Fruit fly (Drosophila melanogaster) whole organism, embryonic: Measurements from ENCODE around the gene CG14000.

Experiments
- Atf6 ChIP-seq: fragments of 200-800 bp; sonication (Bioruptor generic); IDR thresholded peaks from 2 replicates; pipeline ENCODE4 v1.3.6; 2022; ENCODE audit warnings: missing biosample characterization, missing genetic modification characterization
- Bteb2 ChIP-seq: fragments of 200-800 bp; sonication (Bioruptor generic); optimal IDR thresholded peaks from 2 replicates; lab custom pipeline; 2016; ENCODE audit warnings: missing biosample characterization, missing genetic modification characterization
- CG1024 ChIP-seq: fragments of 200-800 bp; sonication (Bioruptor generic); IDR thresholded peaks from 2 replicates; pipeline ENCODE4 v1.3.6; 2022; ENCODE audit warnings: missing biosample characterization, missing genetic modification characterization
- CG10959 ChIP-seq: fragments of 200-800 bp; sonication (Bioruptor generic); IDR thresholded peaks from 2 replicates; pipeline ENCODE4 v1.3.6; 2022; ENCODE audit warnings: missing biosample characterization, missing genetic modification characterization
- CG12236 ChIP-seq: fragments of 200-800 bp; sonication (Bioruptor generic); optimal IDR thresholded peaks from 2 replicates; lab custom pipeline; 2016; ENCODE audit warnings: missing biosample characterization, missing genetic modification characterization
- CG13123 ChIP-seq: fragments of 200-800 bp; sonication (Bioruptor generic); optimal IDR thresholded peaks from 2 replicates; lab custom pipeline; 2016; ENCODE audit warnings: missing biosample characterization, missing genetic modification characterization
- CG13424 ChIP-seq: fragments of 200-800 bp; sonication (Bioruptor generic); optimal IDR thresholded peaks from 2 replicates; lab custom pipeline; 2019; ENCODE audit warnings: missing biosample characterization, mild to moderate bottlenecking, missing genetic modification characterization, moderate library complexity
- CG14050 ChIP-seq: fragments of 200-800 bp; sonication (Bioruptor generic); IDR thresholded peaks from 3 replicates; pipeline ENCODE4 v1.3.6; 2022; ENCODE audit warnings: missing biosample characterization, missing genetic modification characterization
- CG17385 ChIP-seq: fragments of 200-800 bp; sonication (Bioruptor generic); optimal IDR thresholded peaks from 3 replicates; lab custom pipeline; 2018; ENCODE audit warnings: missing biosample characterization, mild to moderate bottlenecking, missing genetic modification characterization
- CG2712 ChIP-seq: fragments of 200-800 bp; optimal IDR thresholded peaks from 3 replicates; lab custom pipeline; 2019; ENCODE audit warnings: missing biosample characterization, mild to moderate bottlenecking, missing genetic modification characterization, moderate library complexity
- CG2889 ChIP-seq: fragments of 200-800 bp; sonication (Bioruptor generic); IDR thresholded peaks from 3 replicates; pipeline ENCODE4 v1.3.6; 2022; ENCODE audit warnings: missing biosample characterization, missing genetic modification characterization
- CG30020 ChIP-seq: fragments of 200-800 bp; optimal IDR thresholded peaks from 2 replicates; lab custom pipeline; 2019; ENCODE audit warnings: missing biosample characterization, mild to moderate bottlenecking, missing genetic modification characterization, moderate library complexity
- CG3065 ChIP-seq: fragments of 200-800 bp; sonication (Bioruptor generic); optimal IDR thresholded peaks from 2 replicates; lab custom pipeline; 2016; ENCODE audit warnings: missing biosample characterization, missing genetic modification characterization
- CG31224 ChIP-seq: fragments of 200-800 bp; sonication (Bioruptor generic); IDR thresholded peaks from 2 replicates; pipeline ENCODE4 v1.3.6; 2022; ENCODE audit warnings: missing biosample characterization, missing genetic modification characterization
- CG32532 ChIP-seq: fragments of 200-800 bp; sonication (Bioruptor generic); IDR thresholded peaks from 2 replicates; pipeline ENCODE4 v1.3.6; 2022; ENCODE audit warnings: missing biosample characterization, missing genetic modification characterization
- CG7372 ChIP-seq: fragments of 200-800 bp; sonication (Bioruptor generic); IDR thresholded peaks from 2 replicates; pipeline ENCODE4 v1.3.6; 2022; ENCODE audit warnings: missing biosample characterization, missing genetic modification characterization
- CG7786 ChIP-seq: fragments of 200-800 bp; sonication (Bioruptor generic); optimal IDR thresholded peaks from 2 replicates; lab custom pipeline; 2016; ENCODE audit warnings: missing biosample characterization, missing genetic modification characterization
- CG7987 ChIP-seq: fragments of 200-800 bp; sonication (Bioruptor generic); optimal IDR thresholded peaks from 2 replicates; lab custom pipeline; 2018; ENCODE audit warnings: missing biosample characterization, mild to moderate bottlenecking, missing genetic modification characterization, moderate library complexity
- CG8765 ChIP-seq: fragments of 200-800 bp; sonication (Bioruptor generic); IDR thresholded peaks from 2 replicates; pipeline ENCODE4 v1.3.6; 2022; ENCODE audit warnings: missing biosample characterization, missing genetic modification characterization
- CTCF ChIP-seq: fragments of 200-800 bp; sonication (Bioruptor generic); optimal IDR thresholded peaks from 2 replicates; lab custom pipeline; 2017; ENCODE audit warnings: missing biosample characterization, mild to moderate bottlenecking, missing genetic modification characterization, moderate library complexity
- Chrac-16 ChIP-seq: fragments of 200-800 bp; sonication (Bioruptor generic); optimal IDR thresholded peaks from 3 replicates; lab custom pipeline; 2016; ENCODE audit warnings: missing biosample characterization, missing genetic modification characterization
- Ets65A ChIP-seq: fragments of 200-800 bp; sonication (Bioruptor generic); peaks from one replicate; lab custom pipeline; 2016; ENCODE audit warnings: missing biosample characterization, missing genetic modification characterization
- Fer1 ChIP-seq: fragments of 200-800 bp; sonication (Bioruptor generic); optimal IDR thresholded peaks from 2 replicates; lab custom pipeline; 2017; ENCODE audit warnings: missing biosample characterization, mild to moderate bottlenecking, missing genetic modification characterization
- H15 ChIP-seq: fragments of 200-800 bp; sonication (Bioruptor generic); IDR thresholded peaks from 3 replicates; pipeline ENCODE4 v1.3.6; 2022; ENCODE audit warnings: missing biosample characterization, missing genetic modification characterization
- HLH4C ChIP-seq: fragments of 200-800 bp; sonication (Bioruptor generic); IDR thresholded peaks from 3 replicates; pipeline ENCODE4 v1.3.6; 2022; ENCODE audit warnings: missing biosample characterization, missing genetic modification characterization; ENCODE audit not compliant: partially characterized antibody
- Hand ChIP-seq: fragments of 200-800 bp; sonication (Bioruptor generic); optimal IDR thresholded peaks from 2 replicates; lab custom pipeline; 2017; ENCODE audit warnings: mild to moderate bottlenecking, missing biosample characterization, missing genetic modification reagents, missing genetic modification characterization
- Hsf ChIP-seq: fragments of 200-800 bp; sonication (Bioruptor generic); optimal IDR thresholded peaks from 3 replicates; lab custom pipeline; 2016; ENCODE audit warnings: missing biosample characterization, missing genetic modification characterization
- Lhr ChIP-seq: fragments of 200-800 bp; sonication (Bioruptor generic); optimal IDR thresholded peaks from 3 replicates; lab custom pipeline; 2017; ENCODE audit warnings: mild to moderate bottlenecking, missing biosample characterization, missing genetic modification reagents, missing genetic modification characterization
- Meics ChIP-seq: fragments of 200-800 bp; sonication (Bioruptor generic); optimal IDR thresholded peaks from 2 replicates; lab custom pipeline; 2017; ENCODE audit warnings: missing biosample characterization, mild to moderate bottlenecking, missing genetic modification characterization
- Nf-YA ChIP-seq: fragments of 200-800 bp; sonication (Bioruptor generic); IDR thresholded peaks from 2 replicates; pipeline ENCODE4 v1.3.6; 2022; ENCODE audit warnings: missing biosample characterization, missing genetic modification characterization
- Rfx ChIP-seq: fragments of 200-800 bp; sonication (Bioruptor generic); IDR thresholded peaks from 2 replicates; pipeline ENCODE4 v1.3.6; 2022; ENCODE audit warnings: missing biosample characterization, missing genetic modification characterization
- Six4 ChIP-seq: fragments of 200-800 bp; sonication (Bioruptor generic); optimal IDR thresholded peaks from 2 replicates; lab custom pipeline; 2016; ENCODE audit warnings: missing biosample characterization, missing genetic modification characterization
- Spps ChIP-seq: fragments of 200-800 bp; sonication (Bioruptor generic); optimal IDR thresholded peaks from 2 replicates; lab custom pipeline; 2018; ENCODE audit warnings: missing biosample characterization, mild to moderate bottlenecking, missing genetic modification characterization
- Sry-β ChIP-seq: fragments of 200-800 bp; sonication (Bioruptor generic); optimal IDR thresholded peaks from 2 replicates; lab custom pipeline; 2018; ENCODE audit warnings: missing biosample characterization, mild to moderate bottlenecking, missing genetic modification characterization, moderate library complexity
- Vsx1 ChIP-seq: fragments of 200-800 bp; sonication (Bioruptor generic); optimal IDR thresholded peaks from 2 replicates; lab custom pipeline; 2017; ENCODE audit warnings: missing biosample characterization, mild to moderate bottlenecking, missing genetic modification characterization, missing genetic modification reagents
- az2 ChIP-seq: fragments of 200-800 bp; sonication (Bioruptor generic); optimal IDR thresholded peaks from 3 replicates; lab custom pipeline; 2016; ENCODE audit warnings: missing biosample characterization, missing genetic modification characterization
- bowl ChIP-seq: fragments of 200-800 bp; sonication (Bioruptor generic); IDR thresholded peaks from 2 replicates; pipeline ENCODE4 v1.3.6; 2022; ENCODE audit warnings: missing biosample characterization, missing genetic modification characterization
- cg ChIP-seq: fragments of 200-800 bp; sonication (Bioruptor generic); optimal IDR thresholded peaks from 3 replicates; lab custom pipeline; 2019; ENCODE audit warnings: missing biosample characterization, mild to moderate bottlenecking, missing genetic modification characterization, moderate library complexity
- danr ChIP-seq: fragments of 200-800 bp; sonication (Bioruptor generic); IDR thresholded peaks from 2 replicates; pipeline ENCODE4 v1.3.6; 2022; ENCODE audit warnings: missing biosample characterization, missing genetic modification characterization
- fd3F ChIP-seq: fragments of 200-800 bp; sonication (Bioruptor generic); optimal IDR thresholded peaks from 2 replicates; lab custom pipeline; 2018; ENCODE audit warnings: missing biosample characterization, mild to moderate bottlenecking, missing genetic modification characterization, moderate library complexity
- fu2 ChIP-seq: fragments of 200-800 bp; sonication (Bioruptor generic); optimal IDR thresholded peaks from 2 replicates; lab custom pipeline; 2016; ENCODE audit warnings: missing biosample characterization, missing genetic modification characterization
- gfzf ChIP-seq: fragments of 200-800 bp; sonication (Bioruptor generic); optimal IDR thresholded peaks from 2 replicates; lab custom pipeline; 2016; ENCODE audit warnings: missing biosample characterization, mild to moderate bottlenecking, missing genetic modification characterization, moderate library complexity
- hth ChIP-seq: fragments of >200 bp; optimal IDR thresholded peaks from 2 replicates; lab custom pipeline; 2017; ENCODE audit warnings: inconsistent platforms
- org-1 ChIP-seq: fragments of 200-800 bp; sonication (Bioruptor generic); optimal IDR thresholded peaks from 2 replicates; lab custom pipeline; 2017; ENCODE audit warnings: missing biosample characterization, missing genetic modification characterization
- otp ChIP-seq: fragments of 200-800 bp; sonication (Bioruptor generic); IDR thresholded peaks from 3 replicates; pipeline ENCODE4, ENCODE4 v1.3.6; 2022; ENCODE audit warnings: missing biosample characterization, missing genetic modification characterization
- p53 ChIP-seq: fragments of 200-800 bp; sonication (Bioruptor generic); optimal IDR thresholded peaks from 2 replicates; lab custom pipeline; 2016; ENCODE audit warnings: missing biosample characterization, missing genetic modification characterization
- pan ChIP-seq, 4 experiments: fragments of >200 bp in 3 of 4; fragments of 200-800 bp in 1 of 4; sonication (Bioruptor generic) in 1 of 4; optimal IDR thresholded peaks in 3 of 4; IDR thresholded peaks in 1 of 4; 2 replicates each; pipeline versions ENCODE4 v1.3.6 to Lab custom; 2017 to 2022; ENCODE audit warnings: missing biosample characterization in 2 of 4, missing genetic modification characterization in 2 of 4, mixed read lengths in 1 of 4
- stc ChIP-seq: fragments of 200-800 bp; sonication (Bioruptor generic); IDR thresholded peaks from 2 replicates; pipeline ENCODE4 v1.3.6; 2022; ENCODE audit warnings: missing biosample characterization, missing genetic modification characterization
- trem ChIP-seq: fragments of 200-800 bp; optimal IDR thresholded peaks from 3 replicates; lab custom pipeline; 2019; ENCODE audit warnings: missing biosample characterization, mild to moderate bottlenecking, missing genetic modification characterization, moderate library complexity
- usp ChIP-seq: fragments of >200 bp; optimal IDR thresholded peaks from 2 replicates; lab custom pipeline; 2017; ENCODE audit warnings: missing biosample characterization, missing genetic modification characterization
- vvl ChIP-seq: fragments of 200-800 bp; sonication (Bioruptor generic); IDR thresholded peaks from 2 replicates; pipeline ENCODE4 v1.3.6; 2022; ENCODE audit warnings: missing biosample characterization, missing genetic modification characterization
- wor ChIP-seq: fragments of 200-800 bp; sonication (Bioruptor generic); IDR thresholded peaks from 2 replicates; pipeline ENCODE4 v1.3.6; 2022; ENCODE audit warnings: missing biosample characterization, missing genetic modification characterization

Gene CG14000

dm6 chr2L:5879363-5879934 lies 30.6 kb downstream of the CG14000 start, which contains the start of gene rau (continued):
- TF ChIP-seq Fer1 (peak; percentile 83), H15 (GFP tag; lab: Robert Waterston, UW) (no peak), CG7987 (peak; percentile 40), CG14050 (no peak; the same call in 2 of the 3 replicates), Bteb2 (GFP tag; lab: Kevin White, UChicago) (peak; percentile 59), Lhr (GFP tag; lab: Kevin White, UChicago) (peak; percentile 40), CG31224 (GFP tag; lab: Robert Waterston, UW) (peak; percentile 34; the same call in 1 of the 2 replicates), CG32532 (GFP tag; lab: Robert Waterston, UW) (peak; percentile 76), az2 (GFP tag; lab: Kevin White, UChicago) (peak; percentile 70), bowl (GFP tag; lab: Robert Waterston, UW) (no peak), trem (peak; percentile 63), CG13424 (tag; lab: Kevin White, UChicago) (peak; percentile 85), CTCF (GFP tag; lab: Kevin White, UChicago) (peak; percentile 2), org-1 (peak; percentile 55), CG7372 (peak; percentile 76), CG2712 (tag; lab: Kevin White, UChicago) (peak; percentile 91), otp (GFP tag; lab: Robert Waterston, UW) (0 out of 3 replicates have a peak, but pooled peaks have one; percentile 17), CG1024 (GFP tag; lab: Robert Waterston, UW) (peak; percentile 14; the same call in 1 of the 2 replicates), Six4 (GFP tag; lab: Kevin White, UChicago) (peak; percentile 71), HLH4C (GFP tag; lab: Robert Waterston, UW) (0 out of 3 replicates have a peak, but pooled peaks have one; percentile 13), Ets65A (GFP tag; lab: Kevin White, UChicago) (peak; percentile 77), CG12236 (GFP tag; lab: Kevin White, UChicago) (peak; percentile 47), Rfx (GFP tag; lab: Robert Waterston, UW) (peak; percentile 80), Meics (GFP tag; lab: Kevin White, UChicago) (peak; percentile 82), pan (optimal IDR thresholded peaks at IDR 0.05; lab: Kevin White, UChicago) (no peak), pan (GFP tag; optimal IDR thresholded peaks at IDR 0.05 in 1 of 2, IDR thresholded peaks at IDR 0.05 in 1 of 2) (peak in 1 of 2 experiments; percentile 56), wor (no peak)

DNA sequence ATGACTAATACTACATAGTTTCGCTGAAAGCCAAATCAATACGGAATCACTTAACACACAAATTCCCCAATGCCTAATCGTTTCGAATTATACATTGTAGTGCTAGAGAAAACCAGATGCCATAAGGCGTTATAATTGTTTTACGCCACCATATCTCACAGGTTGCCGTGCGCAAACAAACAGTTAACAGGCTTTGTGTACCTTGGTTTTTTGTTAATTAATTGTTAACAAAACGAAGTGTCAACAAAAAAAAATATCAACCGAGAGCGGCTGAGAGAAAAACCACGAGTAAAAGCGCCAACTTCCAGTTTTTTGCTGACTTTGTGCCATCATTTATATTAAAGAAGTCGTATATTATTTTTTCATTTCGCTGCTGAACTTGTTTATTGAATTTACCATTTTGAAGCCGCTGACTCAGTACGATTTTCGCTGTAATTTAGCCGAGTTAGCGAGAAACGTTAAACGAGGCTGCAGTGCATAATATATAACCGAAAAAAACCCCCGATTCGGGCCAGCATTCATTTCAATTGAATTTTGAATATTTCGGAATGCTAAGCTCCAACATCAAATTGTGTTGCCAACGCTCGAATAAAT lies 33.5 kb downstream of the CG14000 start:
- TF ChIP-seq p53: no peak
- no peak for TF ChIP-seq gfzf (GFP tag; lab: Kevin White, UChicago)
- TF ChIP-seq danr (GFP tag; lab: Robert Waterston, UW): no peak
- TF ChIP-seq CG17385 (GFP tag; lab: Kevin White, UChicago): peak; percentile 44
- no peak for TF ChIP-seq cg (GFP tag; lab: Kevin White, UChicago)
- TF ChIP-seq Chrac-16 (GFP tag; lab: Kevin White, UChicago): no peak
- TF ChIP-seq CG3065 (GFP tag; lab: Kevin White, UChicago): no peak
- TF ChIP-seq Spps (tag; lab: Kevin White, UChicago): no peak
- no peak for TF ChIP-seq hth (lab: Kevin White, UChicago)
- TF ChIP-seq vvl (GFP tag; lab: Robert Waterston, UW): no peak
- no peak for TF ChIP-seq CG8765 (GFP tag; lab: Robert Waterston, UW)
- TF ChIP-seq CG30020 (tag; lab: Kevin White, UChicago): no peak
- TF ChIP-seq Atf6 (GFP tag; lab: Robert Waterston, UW): peak; percentile 41; the same call in 1 of the 2 replicates
- TF ChIP-seq fd3F (GFP tag; lab: Kevin White, UChicago): peak; percentile 63
- no peak for TF ChIP-seq fu2 (GFP tag; lab: Kevin White, UChicago)
- peak; percentile 2 for TF ChIP-seq CG13123 (GFP tag; lab: Kevin White, UChicago)
- no peak for TF ChIP-seq CG7786 (GFP tag; lab: Kevin White, UChicago)
- peak; percentile 56 for TF ChIP-seq Vsx1 (GFP tag; lab: Kevin White, UChicago)
- TF ChIP-seq CG2889 (GFP tag; lab: Robert Waterston, UW): no peak
- TF ChIP-seq Nf-YA: no peak
- TF ChIP-seq stc (GFP tag; lab: Robert Waterston, UW): no peak
- no peak for TF ChIP-seq Hsf (GFP tag; lab: Kevin White, UChicago)
- no peak for TF ChIP-seq CG10959 (GFP tag; lab: Robert Waterston, UW)
- no peak for TF ChIP-seq Hand (GFP tag; lab: Kevin White, UChicago)
- TF ChIP-seq usp (GFP tag; lab: Kevin White, UChicago): no peak
- no peak for TF ChIP-seq Sry-β (GFP tag; lab: Kevin White, UChicago)
